Worm (Caenorhabditis elegans) whole organism, L4 larva: ENCODE measurements around the gene F19G12.9.

Experiments
- nhr-6 ChIP-seq: fragments of 150-350 bp; optimal IDR thresholded peaks from 2 replicates; lab custom pipeline; 2014; ENCODE audit warnings: missing biosample characterization, missing genetic modification characterization
- pqm-1 ChIP-seq: sonication (generic microtip); optimal IDR thresholded peaks from 2 replicates; lab custom pipeline; 2017; ENCODE audit warnings: missing biosample characterization, missing genetic modification characterization
- zfp-2 ChIP-seq: sonication (generic microtip); optimal IDR thresholded peaks from 2 replicates; lab custom pipeline; 2016; ENCODE audit warnings: mild to moderate bottlenecking, missing genetic modification characterization, missing compliant biosample characterization

DNA sequence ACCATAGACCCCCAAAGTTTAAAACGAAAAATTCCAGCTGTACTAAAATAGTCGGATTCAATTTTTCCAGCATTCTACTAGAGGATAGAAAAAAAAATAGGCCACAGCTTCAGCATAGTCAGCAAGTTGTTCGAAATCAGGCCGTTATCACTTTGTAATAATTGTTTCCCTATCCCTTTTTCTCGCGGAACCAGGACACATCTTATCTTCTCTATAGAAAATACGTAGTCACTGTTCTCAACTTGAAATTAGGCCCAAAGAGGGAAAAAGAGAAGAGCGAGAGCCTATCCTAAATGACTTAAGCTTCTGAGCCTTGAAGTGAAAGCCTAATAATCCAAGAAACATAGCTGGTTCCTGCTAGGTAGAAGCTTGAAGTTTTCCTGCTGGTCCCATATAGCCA lies 26.7 kb downstream of the F19G12.9 start:
- TF ChIP-seq zfp-2 (tag; lab: Kevin White, UChicago): no peak
- TF ChIP-seq pqm-1 (tag; lab: Kevin White, UChicago): no peak
- TF ChIP-seq nhr-6: no peak
